Worm (Caenorhabditis elegans) whole organism, midembryonic: ENCODE results near the gene Y7A5A.1.

Experiments
- T22C8.4 ChIP-seq: fragments of 200-800 bp; sonication (Bioruptor generic); IDR thresholded peaks from 2 replicates; pipeline ENCODE4 v1.3.6; 2022; ENCODE audit warnings: missing genetic modification characterization, missing compliant biosample characterization
- cog-1 ChIP-seq: sonication (generic microtip); optimal IDR thresholded peaks from 2 replicates; lab custom pipeline; 2016; ENCODE audit warnings: missing genetic modification characterization, missing compliant biosample characterization
- flt-1 ChIP-seq: fragments of 200-800 bp; sonication (Bioruptor generic); IDR thresholded peaks from 2 replicates; pipeline ENCODE4 v1.3.6; 2022; ENCODE audit warnings: missing genetic modification characterization, missing compliant biosample characterization
- klf-2 ChIP-seq: fragments of 200-800 bp; sonication (Bioruptor generic); conservative IDR thresholded peaks from 2 replicates; pipeline ENCODE4 v1.3.6; 2022; ENCODE audit warnings: missing genetic modification reagents, missing genetic modification characterization, missing compliant biosample characterization
- med-1 ChIP-seq: sonication (generic microtip); optimal IDR thresholded peaks from 2 replicates; lab custom pipeline; 2017; ENCODE audit warnings: missing genetic modification characterization, mild to moderate bottlenecking, missing compliant biosample characterization, antibody characterized with exemption, missing genetic modification reagents; ENCODE audit not compliant: insufficient read depth
- ref-1 ChIP-seq: fragments of 200-800 bp; sonication (Bioruptor generic); conservative IDR thresholded peaks from 2 replicates; pipeline ENCODE4 v1.3.6; 2022; ENCODE audit warnings: missing genetic modification reagents, missing genetic modification characterization, missing compliant biosample characterization
- tab-1 ChIP-seq: fragments of 200-800 bp; sonication (Bioruptor generic); IDR thresholded peaks from 2 replicates; pipeline ENCODE4 v1.3.6; 2022; ENCODE audit warnings: missing genetic modification characterization, missing compliant biosample characterization
- ztf-23 ChIP-seq: fragments of 200-800 bp; sonication (Bioruptor generic); IDR thresholded peaks from 2 replicates; pipeline ENCODE4 v1.3.6; 2022; ENCODE audit warnings: missing genetic modification reagents, missing genetic modification characterization, missing compliant biosample characterization
- ztf-29 ChIP-seq: fragments of 200-800 bp; sonication (Bioruptor generic); IDR thresholded peaks from 2 replicates; pipeline ENCODE4 v1.3.6; 2022; ENCODE audit warnings: missing genetic modification reagents, missing genetic modification characterization, missing compliant biosample characterization

DNA sequence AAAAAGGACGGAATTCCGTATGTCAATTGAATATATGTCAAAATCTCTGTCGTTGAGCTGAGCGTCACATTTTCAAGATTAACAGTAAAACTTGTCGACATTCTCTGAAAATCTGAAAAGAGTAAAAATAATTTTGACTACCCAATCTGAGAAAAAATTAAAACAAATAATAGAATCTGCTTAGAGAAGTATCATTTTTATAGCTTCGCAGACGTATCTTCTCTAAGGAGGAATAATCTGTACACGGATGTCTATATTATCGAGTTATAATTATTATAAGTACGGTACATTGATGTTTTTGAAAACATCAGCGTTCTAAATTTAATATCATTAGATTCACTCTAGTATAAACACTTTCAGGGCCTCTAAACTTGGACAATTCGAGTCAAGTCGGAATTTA lies 30.8 kb downstream of the Y7A5A.1 start, which contains the start of gene srg-64:
- no peak for TF ChIP-seq klf-2 (GFP tag; lab: Robert Waterston, UW)
- no peak for TF ChIP-seq ztf-23 (GFP tag; lab: Robert Waterston, UW)
- TF ChIP-seq ztf-29 (GFP tag; lab: Robert Waterston, UW) = no peak
- TF ChIP-seq T22C8.4 (GFP tag; lab: Robert Waterston, UW) = no peak
- TF ChIP-seq tab-1 (GFP tag; lab: Robert Waterston, UW) = no peak
- TF ChIP-seq flt-1 (GFP tag; lab: Robert Waterston, UW) = no peak
- TF ChIP-seq med-1 (GFP tag; lab: Kevin White, UChicago) = no peak
- TF ChIP-seq cog-1 (tag; lab: Kevin White, UChicago) = no peak
- TF ChIP-seq ref-1 = no peak
